Worm (Caenorhabditis elegans) whole organism, L3 larva: ENCODE data around the gene F54D1.1.
A peak's percentile ranks its signal among the peaks of the same experiment; 100 is the strongest.

Experiments
- ZK546.5 ChIP-seq: sonication (generic microtip); optimal IDR thresholded peaks from 2 replicates; lab custom pipeline; 2017; ENCODE audit warnings: missing biosample characterization, missing genetic modification characterization
- ceh-28 ChIP-seq: fragments of 150-350 bp; optimal IDR thresholded peaks from 2 replicates; lab custom pipeline; 2014; ENCODE audit warnings: missing biosample characterization, missing genetic modification reagents, missing genetic modification characterization
- ceh-82 ChIP-seq: fragments of 150-350 bp; optimal IDR thresholded peaks from 2 replicates; lab custom pipeline; 2014; ENCODE audit warnings: missing biosample characterization, missing genetic modification characterization
- daf-12 ChIP-seq: fragments of 150-350 bp; optimal IDR thresholded peaks from 2 replicates; lab custom pipeline; 2014; ENCODE audit warnings: missing biosample characterization, missing genetic modification reagents, missing genetic modification characterization
- egl-5 ChIP-seq: fragments of 150-350 bp; optimal IDR thresholded peaks from 2 replicates; lab custom pipeline; 2017; ENCODE audit warnings: missing biosample characterization, missing genetic modification reagents, missing genetic modification characterization, inconsistent platforms
- elt-2 ChIP-seq: sonication (generic microtip); optimal IDR thresholded peaks from 2 replicates; lab custom pipeline; 2016; ENCODE audit warnings: missing genetic modification reagents, mild to moderate bottlenecking, missing genetic modification characterization, missing compliant biosample characterization
- eor-1 ChIP-seq, 2 experiments: fragments of 150-350 bp; optimal IDR thresholded peaks; 2 replicates each; lab custom pipeline; 2014 to 2018; ENCODE audit warnings: missing biosample characterization in 2 of 2, missing genetic modification characterization in 2 of 2
- fos-1 ChIP-seq: fragments of 150-350 bp; optimal IDR thresholded peaks from 2 replicates; lab custom pipeline; 2014; ENCODE audit warnings: missing biosample characterization, missing genetic modification characterization
- hmg-11 ChIP-seq: sonication (generic microtip); optimal IDR thresholded peaks from 2 replicates; lab custom pipeline; 2016; ENCODE audit warnings: missing genetic modification characterization, missing compliant biosample characterization
- jun-1 ChIP-seq: fragments of 150-350 bp; optimal IDR thresholded peaks from 2 replicates; lab custom pipeline; 2014; ENCODE audit warnings: missing biosample characterization, missing genetic modification reagents, missing genetic modification characterization
- lin-15B ChIP-seq: fragments of 150-350 bp; optimal IDR thresholded peaks from 2 replicates; lab custom pipeline; 2014; ENCODE audit warnings: missing biosample characterization, missing genetic modification characterization
- lsy-12 ChIP-seq: sonication (generic microtip); optimal IDR thresholded peaks from 2 replicates; lab custom pipeline; 2016; ENCODE audit warnings: mild to moderate bottlenecking, missing genetic modification characterization, missing compliant biosample characterization
- mml-1 ChIP-seq: fragments of 150-350 bp; sonication (generic microtip); optimal IDR thresholded peaks from 3 replicates; lab custom pipeline; 2014; ENCODE audit warnings: missing biosample characterization, missing genetic modification characterization
- nfya-1 ChIP-seq: sonication (generic microtip); optimal IDR thresholded peaks from 2 replicates; lab custom pipeline; 2017; ENCODE audit warnings: missing genetic modification characterization, mild to moderate bottlenecking, missing compliant biosample characterization, antibody characterized with exemption, moderate library complexity; ENCODE audit not compliant: insufficient read depth
- nhr-11 ChIP-seq: fragments of 150-350 bp; optimal IDR thresholded peaks from 2 replicates; lab custom pipeline; 2014; ENCODE audit warnings: missing biosample characterization, missing genetic modification characterization
- nhr-12 ChIP-seq: fragments of 150-350 bp; optimal IDR thresholded peaks from 2 replicates; lab custom pipeline; 2014; ENCODE audit warnings: missing biosample characterization, missing genetic modification characterization
- nhr-23 ChIP-seq: fragments of 150-350 bp; optimal IDR thresholded peaks from 2 replicates; lab custom pipeline; 2014; ENCODE audit warnings: missing biosample characterization, missing genetic modification reagents, missing genetic modification characterization
- nhr-237 ChIP-seq: fragments of 150-350 bp; optimal IDR thresholded peaks from 2 replicates; lab custom pipeline; 2014; ENCODE audit warnings: missing biosample characterization, missing genetic modification characterization
- nhr-25 ChIP-seq: sonication (generic microtip); optimal IDR thresholded peaks from 2 replicates; lab custom pipeline; 2017; ENCODE audit warnings: missing biosample characterization, missing genetic modification characterization
- nhr-67 ChIP-seq: fragments of 150-350 bp; optimal IDR thresholded peaks from 2 replicates; lab custom pipeline; 2014; ENCODE audit warnings: missing biosample characterization, missing genetic modification characterization
- nhr-76 ChIP-seq: fragments of 150-350 bp; sonication (generic microtip); optimal IDR thresholded peaks from 5 replicates; lab custom pipeline; 2014; ENCODE audit warnings: missing biosample characterization, missing genetic modification characterization
- nhr-77 ChIP-seq: fragments of 150-350 bp; optimal IDR thresholded peaks from 2 replicates; lab custom pipeline; 2014; ENCODE audit warnings: missing biosample characterization, missing genetic modification characterization
- pha-4 ChIP-seq: fragments of 150-350 bp; optimal IDR thresholded peaks from 2 replicates; lab custom pipeline; 2014; ENCODE audit warnings: missing biosample characterization, missing genetic modification reagents, missing genetic modification characterization
- pqm-1 ChIP-seq: fragments of 150-350 bp; optimal IDR thresholded peaks from 2 replicates; lab custom pipeline; 2017; ENCODE audit warnings: missing biosample characterization, missing genetic modification characterization, inconsistent platforms
- sea-2 ChIP-seq: fragments of 150-350 bp; sonication (generic microtip); optimal IDR thresholded peaks from 4 replicates; lab custom pipeline; 2014; ENCODE audit warnings: missing biosample characterization, missing genetic modification reagents, missing genetic modification characterization
- skn-1 ChIP-seq: fragments of 150-350 bp; optimal IDR thresholded peaks from 2 replicates; lab custom pipeline; 2014; ENCODE audit warnings: missing biosample characterization, missing genetic modification characterization
- snpc-4 ChIP-seq: fragments of 150-350 bp; optimal IDR thresholded peaks from 2 replicates; lab custom pipeline; 2014; ENCODE audit warnings: missing biosample characterization, missing genetic modification characterization
- unc-39 ChIP-seq: sonication (generic microtip); optimal IDR thresholded peaks from 4 replicates; lab custom pipeline; 2017; ENCODE audit warnings: missing biosample characterization, missing genetic modification characterization
- ztf-11 ChIP-seq: fragments of 150-350 bp; optimal IDR thresholded peaks from 2 replicates; lab custom pipeline; 2014; ENCODE audit warnings: missing biosample characterization, missing genetic modification characterization
- ztf-4 ChIP-seq: fragments of 150-350 bp; optimal IDR thresholded peaks from 2 replicates; lab custom pipeline; 2014; ENCODE audit warnings: missing biosample characterization, missing genetic modification characterization

The F54D1.1 gene

DNA sequence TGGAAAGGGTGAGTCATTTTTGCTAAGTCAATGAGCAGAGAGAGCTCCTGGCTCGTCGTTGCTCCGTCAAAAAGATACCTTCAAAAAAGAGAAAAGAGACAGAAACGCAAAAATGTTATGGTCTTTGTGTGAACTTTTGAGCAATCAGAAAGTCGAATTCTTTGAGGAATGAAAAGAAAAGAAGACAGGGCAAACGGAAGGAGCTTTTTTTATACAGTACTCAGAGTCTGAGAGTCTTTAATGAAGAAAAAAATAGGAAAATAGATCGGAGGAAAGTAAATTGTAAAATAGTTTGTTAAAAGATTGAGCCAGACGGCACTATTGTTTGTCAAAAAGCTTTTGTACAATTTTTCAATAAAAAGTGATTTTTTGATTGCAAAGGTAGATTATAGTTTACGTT, 7.8 kb downstream of the F54D1.1 start:
- TF ChIP-seq nhr-67 (tag; lab: Kevin White, UChicago): no peak
- TF ChIP-seq pha-4 (tag; lab: Kevin White, UChicago): peak; percentile 90
- no peak for TF ChIP-seq ceh-82 (tag; lab: Kevin White, UChicago)
- TF ChIP-seq nfya-1 (tag; lab: Kevin White, UChicago): no peak

DNA sequence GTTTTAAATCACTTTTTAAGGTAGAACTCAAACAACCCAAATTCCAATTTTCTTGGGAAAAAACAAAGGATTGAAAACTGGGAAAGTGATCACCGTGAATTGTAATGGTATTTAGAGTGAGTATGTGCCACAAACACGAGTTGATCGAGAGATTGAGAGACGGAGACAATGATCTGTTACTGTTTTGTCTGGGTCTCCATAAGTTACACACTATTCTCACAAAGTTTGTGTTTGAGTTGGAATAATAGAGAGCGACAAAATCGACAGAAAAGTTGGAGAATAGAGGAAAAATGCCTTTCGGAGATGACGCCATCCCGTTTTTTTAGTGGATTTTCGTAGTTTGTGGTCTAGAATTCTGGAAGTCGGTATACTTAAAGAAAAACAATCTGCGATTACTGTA, 9.6 kb downstream of the F54D1.1 start, which contains the start of gene nhr-7:
Gene nhr-7 (minus strand): TSS at position 101 of the 400 bp plus-strand sequence.
- TF ChIP-seq nhr-25 (no peak), egl-5 (tag; lab: Kevin White, UChicago) (no peak), pha-4 (tag; lab: Kevin White, UChicago) (peak; percentile 72), snpc-4 (tag; lab: Kevin White, UChicago) (no peak), lsy-12 (tag; lab: Kevin White, UChicago) (no peak)

DNA sequence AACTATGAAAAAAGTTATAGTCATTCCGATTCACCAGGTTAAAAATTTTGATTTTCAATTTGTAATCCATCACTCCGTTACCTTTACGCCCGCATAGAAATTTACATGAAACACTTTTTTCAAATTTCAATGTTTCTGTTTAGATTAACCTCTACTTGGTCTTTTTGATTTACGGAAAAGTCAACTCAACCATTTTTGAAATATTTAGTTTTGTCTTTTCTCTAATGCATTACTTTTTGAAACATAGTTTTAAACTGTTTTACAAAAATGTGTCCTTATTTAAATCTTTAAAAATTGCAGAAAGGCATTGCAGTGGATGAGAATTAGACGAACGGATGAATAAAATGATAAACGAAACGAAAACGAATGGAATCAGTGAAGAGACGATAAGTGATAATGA, 11.5 kb downstream of the F54D1.1 start, which contains the start of gene gtl-2:
Gene gtl-2 (plus strand): TSS at position 301 of the 400 bp plus-strand sequence.
- no peak for TF ChIP-seq nhr-77 (tag; lab: Kevin White, UChicago)
- TF ChIP-seq hmg-11 (tag; lab: Kevin White, UChicago): no peak
- TF ChIP-seq ZK546.5 (tag; lab: Kevin White, UChicago): no peak
- no peak for TF ChIP-seq nhr-25
- no peak for TF ChIP-seq nhr-76 (tag; lab: Kevin White, UChicago)

DNA sequence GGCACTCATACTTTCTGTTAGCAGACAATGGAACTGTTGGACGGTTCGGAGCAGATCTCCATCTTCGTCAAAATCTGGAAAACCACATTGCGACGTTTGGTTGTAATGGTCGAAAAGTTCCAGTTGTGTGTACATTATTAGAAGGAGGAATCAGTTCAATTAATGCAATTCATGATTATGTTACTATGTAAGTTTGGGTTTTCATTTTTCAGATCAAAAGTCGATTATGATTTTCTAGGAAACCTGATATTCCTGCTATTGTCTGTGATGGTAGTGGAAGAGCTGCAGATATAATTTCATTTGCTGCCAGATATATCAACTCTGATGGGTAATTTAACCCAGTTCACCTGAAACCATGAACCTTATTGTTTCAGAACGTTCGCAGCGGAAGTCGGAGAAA, 14.4 kb downstream of the F54D1.1 start:
- TF ChIP-seq unc-39 (tag; lab: Kevin White, UChicago): no peak
- TF ChIP-seq fos-1: no peak
- no peak for TF ChIP-seq ceh-82 (tag; lab: Kevin White, UChicago)
- TF ChIP-seq nfya-1 (tag; lab: Kevin White, UChicago): no peak
- TF ChIP-seq skn-1 (tag; lab: Kevin White, UChicago): no peak
- TF ChIP-seq daf-12: no peak
- TF ChIP-seq ceh-28 (tag; lab: Kevin White, UChicago): no peak
- TF ChIP-seq nhr-23 (tag; lab: Kevin White, UChicago): no peak
- TF ChIP-seq sea-2 (GFP tag; lab: Kevin White, UChicago): no peak
- no peak for TF ChIP-seq pqm-1
- TF ChIP-seq lin-15B: no peak
- TF ChIP-seq mml-1 (tag; lab: Kevin White, UChicago): no peak
- no peak for TF ChIP-seq nhr-12 (tag; lab: Kevin White, UChicago)
- TF ChIP-seq eor-1 (tag; optimal IDR thresholded peaks at IDR 0.05; lab: Kevin White, UChicago): no peak
- TF ChIP-seq snpc-4 (tag; lab: Kevin White, UChicago): no peak
- TF ChIP-seq ztf-4: no peak

DNA sequence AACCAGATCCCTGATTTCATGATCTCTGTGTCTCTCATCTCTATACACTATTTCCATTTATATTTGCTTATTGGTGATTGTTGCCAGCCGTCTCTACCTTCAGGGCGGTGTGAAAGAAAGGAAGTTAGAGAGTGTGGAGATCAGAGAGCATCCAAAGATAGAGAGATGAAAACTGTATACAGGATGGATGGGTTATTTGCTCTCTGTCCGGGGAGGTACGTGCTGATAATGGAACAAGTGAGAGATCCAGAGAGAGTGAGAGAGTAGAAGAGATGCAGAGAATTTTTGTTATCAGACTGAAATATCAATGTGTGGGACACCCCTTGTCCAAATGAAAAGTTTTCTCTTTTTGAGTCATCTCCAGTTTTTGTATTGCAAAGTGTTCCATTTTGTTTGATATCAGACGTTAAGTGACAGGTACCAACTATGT, 22.5 kb downstream of the F54D1.1 start:
- TF ChIP-seq jun-1 (tag; lab: Kevin White, UChicago): peak; percentile 78
- peak; percentile 95 for TF ChIP-seq pha-4 (tag; lab: Kevin White, UChicago)
- TF ChIP-seq fos-1: peak; percentile 53
- peak; percentile 93 for TF ChIP-seq pqm-1
- no peak for TF ChIP-seq nhr-12 (tag; lab: Kevin White, UChicago)
- peak; percentile 42 for TF ChIP-seq skn-1 (tag; lab: Kevin White, UChicago)
- TF ChIP-seq elt-2: peak; percentile 98
- TF ChIP-seq lsy-12 (tag; lab: Kevin White, UChicago): no peak

DNA sequence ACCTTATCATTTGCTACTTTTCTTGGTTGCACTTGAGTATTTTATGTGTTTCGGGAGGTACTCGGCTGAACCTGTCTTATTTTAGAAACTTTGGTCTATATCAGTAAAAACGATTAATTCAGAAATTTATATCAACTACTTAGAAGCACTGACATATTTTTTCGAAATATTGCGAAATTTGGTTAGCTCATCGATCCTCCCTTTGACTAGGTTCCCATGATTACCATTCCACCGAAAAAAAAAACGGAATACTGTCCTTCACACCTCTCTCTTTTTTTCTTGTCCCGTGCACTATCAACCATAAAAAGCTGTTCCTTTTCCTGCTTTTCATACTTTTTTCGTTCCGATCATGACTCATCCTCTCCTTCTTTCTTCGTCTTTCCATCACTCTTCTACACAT, 23.6 kb downstream of the F54D1.1 start:
- TF ChIP-seq elt-2 (peak; percentile 4), jun-1 (tag; lab: Kevin White, UChicago) (no peak), pha-4 (tag; lab: Kevin White, UChicago) (peak; percentile 12)

DNA sequence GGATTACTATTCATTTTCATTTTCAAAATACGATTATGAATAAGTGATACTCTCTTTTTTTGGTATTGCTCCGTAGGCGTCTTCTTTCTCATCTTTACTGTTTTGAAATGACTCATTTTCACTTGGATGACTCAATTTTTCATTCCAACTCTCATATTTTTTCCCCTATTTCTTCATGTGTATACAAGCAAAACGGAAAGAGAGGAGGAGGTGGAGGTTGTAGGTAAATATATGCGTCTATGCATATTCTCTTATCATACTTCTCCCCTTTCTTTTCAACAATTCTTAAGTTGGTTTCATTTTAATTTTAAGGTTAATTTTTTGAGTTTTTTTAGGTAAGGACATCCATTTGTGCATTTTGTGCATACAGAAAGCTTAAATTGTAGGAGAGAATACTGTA, 24.5 kb downstream of the F54D1.1 start:
- TF ChIP-seq pha-4 (tag; lab: Kevin White, UChicago) (peak; percentile 46), ztf-11 (tag; lab: Kevin White, UChicago) (no peak), mml-1 (tag; lab: Kevin White, UChicago) (no peak), elt-2 (peak; percentile 31), fos-1 (no peak), nhr-11 (no peak), pqm-1 (peak; percentile 71), unc-39 (tag; lab: Kevin White, UChicago) (no peak), nhr-237 (tag; lab: Kevin White, UChicago) (no peak), jun-1 (tag; lab: Kevin White, UChicago) (no peak)
